Fruit fly (Drosophila melanogaster): ENCODE measurements around the gene CG2519.

The CG2519 gene

dm6 chr3R:5565623-5566022, 18.0 kb upstream of the CG2519 start (continued):
- TF ChIP-seq Ets21C (GFP tag; optimal IDR thresholded peaks at IDR 0.05) (no peak), spab (GFP tag; optimal IDR thresholded peaks at IDR 0.05) (no peak)

dm6 chr3R:5564775-5565190, 17.2 kb upstream of the CG2519 start, which contains the start of the genes CG14671 and CG12746:
CG14671 (minus strand) TSS chr3R:5564815.
CG12746 (plus strand) TSS chr3R:5564865.
- TF ChIP-seq esn (GFP tag; optimal IDR thresholded peaks at IDR 0.05) (peak; percentile 10), fkh (GFP tag; optimal IDR thresholded peaks at IDR 0.05) (peak; percentile 82), Hr38 (GFP tag; optimal IDR thresholded peaks at IDR 0.05) (no peak)

- no peak for TF ChIP-seq Met (GFP tag; optimal IDR thresholded peaks at IDR 0.05)
- no peak for TF ChIP-seq Sox15 (GFP tag; optimal IDR thresholded peaks at IDR 0.05)
- TF ChIP-seq CG11762 (GFP tag; optimal IDR thresholded peaks at IDR 0.05; ENCODE audit: insufficient read depth): no peak
- TF ChIP-seq Blimp-1 (GFP tag; optimal IDR thresholded peaks at IDR 0.05): no peak
- TF ChIP-seq CG34406 (GFP tag; optimal IDR thresholded peaks at IDR 0.05): no peak
- peak; percentile 12 for TF ChIP-seq Sox14 (GFP tag; optimal IDR thresholded peaks at IDR 0.05)
- TF ChIP-seq Hr39 (GFP tag; optimal IDR thresholded peaks at IDR 0.05): no peak
- TF ChIP-seq dac (GFP tag; optimal IDR thresholded peaks at IDR 0.05): no peak
- no peak for TF ChIP-seq Eip75B (GFP tag; optimal IDR thresholded peaks at IDR 0.05)
Measured at dm6 chr3R:5563420-5563819, 15.8 kb upstream of the CG2519 start, which contains the start of gene Pi4KIIalpha. Pi4KIIalpha (minus strand) TSS chr3R:5563652.

- TF ChIP-seq CG4318 (GFP tag; optimal IDR thresholded peaks at IDR 0.05): no peak
- no peak for TF ChIP-seq Hr38 (GFP tag; optimal IDR thresholded peaks at IDR 0.05)
- peak; percentile 97 for TF ChIP-seq svp (GFP tag)
- no peak for TF ChIP-seq CG8119 (GFP tag; IDR thresholded peaks at IDR 0.05)
Measured at dm6 chr3R:5562956-5563355, 15.4 kb upstream of the CG2519 start.

dm6 chr3R:5554852-5555251, 7.3 kb upstream of the CG2519 start, which contains the start of gene Snm1:
Snm1 (plus strand) TSS chr3R:5555084.
- TF ChIP-seq CG8119 (GFP tag; IDR thresholded peaks at IDR 0.05) (no peak), dsx (GFP tag; optimal IDR thresholded peaks at IDR 0.05; ENCODE audit: poor library complexity, severe bottlenecking) (no peak), eg (GFP tag; IDR thresholded peaks at IDR 0.05) (no peak), CG32006 (GFP tag; optimal IDR thresholded peaks at IDR 0.05) (no peak), salr (GFP tag; optimal IDR thresholded peaks at IDR 0.05) (no peak)

- peak; percentile 2 for TF ChIP-seq esn (GFP tag; optimal IDR thresholded peaks at IDR 0.05)
- no peak for TF ChIP-seq CG11902 (GFP tag; optimal IDR thresholded peaks at IDR 0.05)
Measured at dm6 chr3R:5554082-5554481, 6.5 kb upstream of the CG2519 start, which contains the start of gene Pcmt. Pcmt (minus strand) TSS chr3R:5554316.

dm6 chr3R:5551593-5551992, 4.0 kb upstream of the CG2519 start:
- TF ChIP-seq cyc (GFP tag; optimal IDR thresholded peaks at IDR 0.05): no peak
- no peak for TF ChIP-seq acj6 (GFP tag; optimal IDR thresholded peaks at IDR 0.05)
- no peak for TF ChIP-seq eg (GFP tag; IDR thresholded peaks at IDR 0.05)
- no peak for TF ChIP-seq Sox15 (GFP tag; optimal IDR thresholded peaks at IDR 0.05)
- TF ChIP-seq CG10669 (GFP tag; optimal IDR thresholded peaks at IDR 0.05): no peak
- no peak for TF ChIP-seq CG16779 (tag; optimal IDR thresholded peaks at IDR 0.05)
- no peak for TF ChIP-seq CG7368 (GFP tag; optimal IDR thresholded peaks at IDR 0.05)
- TF ChIP-seq CG32006 (GFP tag; optimal IDR thresholded peaks at IDR 0.05): no peak
- no peak for TF ChIP-seq fd85E (GFP tag; optimal IDR thresholded peaks at IDR 0.05)
- no peak for TF ChIP-seq dac (GFP tag; optimal IDR thresholded peaks at IDR 0.05)
- no peak for TF ChIP-seq topi (GFP tag; optimal IDR thresholded peaks at IDR 0.05)
- TF ChIP-seq CG4318 (GFP tag; optimal IDR thresholded peaks at IDR 0.05): no peak
- no peak for TF ChIP-seq net (GFP tag; optimal IDR thresholded peaks at IDR 0.05)
- no peak for TF ChIP-seq spab (GFP tag; optimal IDR thresholded peaks at IDR 0.05)
- no peak for TF ChIP-seq Smox (GFP tag; optimal IDR thresholded peaks at IDR 0.05)
- no peak for TF ChIP-seq CG8632 (GFP tag; optimal IDR thresholded peaks at IDR 0.05)
